Worm (Caenorhabditis elegans) whole organism, L1 larva: ENCODE results near the gene mrp-6.

Experiments
- elt-2 ChIP-seq: sonication (generic microtip); optimal IDR thresholded peaks from 2 replicates; lab custom pipeline; 2016; ENCODE audit warnings: missing genetic modification characterization, mild to moderate bottlenecking, inconsistent platforms, missing compliant biosample characterization, missing genetic modification reagents
- sptf-1 ChIP-seq: fragments of 150-350 bp; optimal IDR thresholded peaks from 2 replicates; lab custom pipeline; 2014; ENCODE audit warnings: missing biosample characterization, missing genetic modification characterization

DNA sequence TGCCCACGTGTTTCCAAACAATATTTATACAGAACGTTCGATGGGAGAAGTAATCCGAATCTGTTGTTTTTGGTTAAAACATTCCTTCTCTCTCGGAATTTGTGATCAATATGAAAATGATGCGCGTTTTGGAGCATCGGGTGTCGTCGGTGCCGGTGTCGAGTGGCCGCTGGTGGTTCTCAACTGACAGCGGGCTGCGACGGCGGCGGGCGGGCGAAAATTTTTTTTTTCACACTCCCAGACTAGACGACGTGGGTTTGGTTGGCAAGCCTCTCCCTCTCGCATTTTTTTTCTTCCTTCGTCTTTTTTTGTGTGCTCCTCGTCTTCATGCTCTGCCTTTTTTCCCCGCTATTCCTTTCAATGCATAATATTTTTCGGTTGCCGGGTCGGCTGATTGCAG is 31.6 kb upstream of the mrp-6 start, which contains the start of gene W01H2.2:
- TF ChIP-seq sptf-1 (tag; lab: Kevin White, UChicago) (no peak), elt-2 (tag; lab: Kevin White, UChicago) (no peak)
